Fruit fly (Drosophila melanogaster) whole organism, embryonic: ENCODE measurements around the gene superdeath.
A peak's percentile ranks its signal among the peaks of the same experiment; 100 is the strongest.

Source experiments
- Ada2b ChIP-seq: fragments of 200-800 bp; sonication (Bioruptor generic); IDR thresholded peaks from 2 replicates; pipeline ENCODE4 v1.3.6; 2022; ENCODE audit warnings: missing biosample characterization, missing genetic modification characterization
- C15 ChIP-seq: fragments of 200-800 bp; sonication (Bioruptor generic); IDR thresholded peaks from 3 replicates; pipeline ENCODE4 v1.3.6; 2022; ENCODE audit warnings: missing biosample characterization, missing genetic modification characterization
- CG10366 ChIP-seq: fragments of 200-800 bp; sonication (Bioruptor generic); IDR thresholded peaks from 2 replicates; pipeline ENCODE4 v1.3.6; 2022; ENCODE audit warnings: missing biosample characterization, missing genetic modification characterization
- CG12104 ChIP-seq: fragments of 200-800 bp; sonication (Bioruptor generic); optimal IDR thresholded peaks from 3 replicates; lab custom pipeline; 2016; ENCODE audit warnings: missing biosample characterization, missing genetic modification characterization
- CG12155 ChIP-seq: fragments of 200-800 bp; sonication (Bioruptor generic); optimal IDR thresholded peaks from 3 replicates; lab custom pipeline; 2016; ENCODE audit warnings: missing biosample characterization, missing genetic modification characterization
- CG12236 ChIP-seq: fragments of 200-800 bp; sonication (Bioruptor generic); optimal IDR thresholded peaks from 2 replicates; lab custom pipeline; 2016; ENCODE audit warnings: missing biosample characterization, missing genetic modification characterization
- CG12744 ChIP-seq: fragments of 200-800 bp; sonication (Bioruptor generic); optimal IDR thresholded peaks from 2 replicates; lab custom pipeline; 2016; ENCODE audit warnings: missing biosample characterization, missing genetic modification characterization
- CG13624 ChIP-seq: fragments of 200-800 bp; sonication (Bioruptor generic); optimal IDR thresholded peaks from 2 replicates; lab custom pipeline; 2016; ENCODE audit warnings: missing biosample characterization, missing genetic modification characterization
- CG14441 ChIP-seq: fragments of 200-800 bp; sonication (Bioruptor generic); IDR thresholded peaks from 2 replicates; pipeline ENCODE4 v1.3.6; 2022; ENCODE audit warnings: missing biosample characterization, missing genetic modification characterization
- CG15011 ChIP-seq: fragments of 200-800 bp; sonication (Bioruptor generic); optimal IDR thresholded peaks from 3 replicates; lab custom pipeline; 2018; ENCODE audit warnings: missing biosample characterization, mild to moderate bottlenecking, missing genetic modification characterization
- CG15479 ChIP-seq: fragments of 200-800 bp; sonication (Bioruptor generic); optimal IDR thresholded peaks from 3 replicates; lab custom pipeline; 2019; ENCODE audit warnings: missing biosample characterization, mild to moderate bottlenecking, missing genetic modification characterization, moderate library complexity
- CG15696 ChIP-seq: fragments of 200-800 bp; sonication (Bioruptor generic); optimal IDR thresholded peaks from 2 replicates; lab custom pipeline; 2019; ENCODE audit warnings: missing biosample characterization, mild to moderate bottlenecking, missing genetic modification characterization, moderate library complexity
- CG16815 ChIP-seq: fragments of 200-800 bp; sonication (Bioruptor generic); optimal IDR thresholded peaks from 3 replicates; lab custom pipeline; 2017; ENCODE audit warnings: missing biosample characterization, mild to moderate bottlenecking, missing genetic modification characterization
- CG18599 ChIP-seq: fragments of 200-800 bp; sonication (Bioruptor generic); optimal IDR thresholded peaks from 3 replicates; lab custom pipeline; 2017; ENCODE audit warnings: missing biosample characterization, missing genetic modification characterization, mild to moderate bottlenecking, moderate library complexity, missing genetic modification reagents
- CG31388 ChIP-seq: fragments of 200-800 bp; sonication (Bioruptor generic); optimal IDR thresholded peaks from 2 replicates; lab custom pipeline; 2016; ENCODE audit warnings: missing biosample characterization, missing genetic modification characterization
- CG31441 ChIP-seq: fragments of 200-800 bp; sonication (Bioruptor generic); IDR thresholded peaks from 2 replicates; pipeline ENCODE4 v1.3.6; 2022; ENCODE audit warnings: missing biosample characterization, missing genetic modification characterization
- CG33557 ChIP-seq: fragments of 200-800 bp; sonication (Bioruptor generic); optimal IDR thresholded peaks from 2 replicates; lab custom pipeline; 2019; ENCODE audit warnings: missing biosample characterization, mild to moderate bottlenecking, missing genetic modification characterization, moderate library complexity
- CG34376 ChIP-seq: fragments of 200-800 bp; sonication (Bioruptor generic); optimal IDR thresholded peaks from 2 replicates; lab custom pipeline; 2018; ENCODE audit warnings: missing biosample characterization, mild to moderate bottlenecking, missing genetic modification characterization
- CG4328 ChIP-seq: fragments of 200-800 bp; sonication (Bioruptor generic); optimal IDR thresholded peaks from 3 replicates; lab custom pipeline; 2017; ENCODE audit warnings: missing biosample characterization, missing genetic modification reagents, missing genetic modification characterization
- Camta ChIP-seq: fragments of 200-800 bp; sonication (Bioruptor generic); optimal IDR thresholded peaks from 2 replicates; lab custom pipeline; 2016; ENCODE audit warnings: missing biosample characterization, missing genetic modification characterization
- Deaf1 ChIP-seq: fragments of 200-800 bp; optimal IDR thresholded peaks from 3 replicates; lab custom pipeline; 2019; ENCODE audit warnings: missing biosample characterization, mild to moderate bottlenecking, missing genetic modification characterization, moderate library complexity
- Dek ChIP-seq: fragments of 200-800 bp; sonication (Bioruptor generic); optimal IDR thresholded peaks from 3 replicates; lab custom pipeline; 2019; ENCODE audit warnings: missing biosample characterization, mild to moderate bottlenecking, missing genetic modification characterization, moderate library complexity
- Dip2 ChIP-seq: fragments of 200-800 bp; sonication (Bioruptor generic); IDR thresholded peaks from 2 replicates; pipeline ENCODE4 v1.3.6; 2022; ENCODE audit warnings: missing biosample characterization, missing genetic modification characterization
- E2f1 ChIP-seq: fragments of 200-800 bp; sonication (Bioruptor generic); IDR thresholded peaks from 2 replicates; pipeline ENCODE4 v1.3.6; 2022; ENCODE audit warnings: missing biosample characterization, missing genetic modification characterization
- E2f2 ChIP-seq: fragments of 200-800 bp; sonication (Bioruptor generic); IDR thresholded peaks from 2 replicates; pipeline ENCODE4 v1.3.6; 2022; ENCODE audit warnings: missing biosample characterization, missing genetic modification characterization
- Elba2 ChIP-seq: fragments of 200-800 bp; sonication (Bioruptor generic); optimal IDR thresholded peaks from 3 replicates; lab custom pipeline; 2016; ENCODE audit warnings: missing biosample characterization, missing genetic modification characterization
- NC2β ChIP-seq: fragments of 200-800 bp; sonication (Bioruptor generic); optimal IDR thresholded peaks from 2 replicates; lab custom pipeline; 2016; ENCODE audit warnings: missing biosample characterization, missing genetic modification characterization
- Neu2 ChIP-seq: fragments of 200-800 bp; sonication (Bioruptor generic); optimal IDR thresholded peaks from 3 replicates; lab custom pipeline; 2016; ENCODE audit warnings: missing biosample characterization, missing genetic modification characterization, borderline replicate concordance
- Nf-YA ChIP-seq: fragments of 200-800 bp; sonication (Bioruptor generic); IDR thresholded peaks from 2 replicates; pipeline ENCODE4 v1.3.6; 2022; ENCODE audit warnings: missing biosample characterization, missing genetic modification characterization
- Nf-YC ChIP-seq: fragments of 200-800 bp; optimal IDR thresholded peaks from 3 replicates; lab custom pipeline; 2019; ENCODE audit warnings: missing biosample characterization, mild to moderate bottlenecking, missing genetic modification characterization, moderate library complexity
- Pdp1 ChIP-seq, 2 experiments: fragments of 200-800 bp; sonication (Bioruptor generic); optimal IDR thresholded peaks; 3 replicates each; lab custom pipeline; 2016; ENCODE audit warnings: missing biosample characterization in 2 of 2, missing genetic modification characterization in 2 of 2, mild to moderate bottlenecking in 1 of 2, moderate library complexity in 1 of 2
- Ptx1 ChIP-seq: fragments of 200-800 bp; sonication (Bioruptor generic); IDR thresholded peaks from 2 replicates; pipeline ENCODE4 v1.3.6; 2022; ENCODE audit warnings: missing biosample characterization, missing genetic modification characterization
- Side ChIP-seq: fragments of 200-800 bp; sonication (Bioruptor generic); optimal IDR thresholded peaks from 2 replicates; lab custom pipeline; 2016; ENCODE audit warnings: missing biosample characterization, missing genetic modification characterization
- Usf ChIP-seq: fragments of 200-800 bp; sonication (Bioruptor generic); optimal IDR thresholded peaks from 2 replicates; lab custom pipeline; 2017; ENCODE audit warnings: missing genotype, missing biosample characterization, missing genetic modification characterization
- Vsx1 ChIP-seq: fragments of 200-800 bp; sonication (Bioruptor generic); optimal IDR thresholded peaks from 2 replicates; lab custom pipeline; 2017; ENCODE audit warnings: missing biosample characterization, mild to moderate bottlenecking, missing genetic modification characterization, missing genetic modification reagents
- ac ChIP-seq: fragments of 200-800 bp; sonication (Bioruptor generic); optimal IDR thresholded peaks from 3 replicates; lab custom pipeline; 2017; ENCODE audit warnings: missing biosample characterization, mild to moderate bottlenecking, missing genetic modification characterization
- az2 ChIP-seq: fragments of 200-800 bp; sonication (Bioruptor generic); optimal IDR thresholded peaks from 3 replicates; lab custom pipeline; 2016; ENCODE audit warnings: missing biosample characterization, missing genetic modification characterization
- chif ChIP-seq, 2 experiments: fragments of 200-800 bp; sonication (Bioruptor generic); optimal IDR thresholded peaks; 3 replicates each; lab custom pipeline; 2016; ENCODE audit warnings: missing biosample characterization in 2 of 2, missing genetic modification characterization in 2 of 2
- crol ChIP-seq: fragments of 200-800 bp; sonication (Bioruptor generic); IDR thresholded peaks from 2 replicates; pipeline ENCODE4 v1.3.6; 2022; ENCODE audit warnings: missing biosample characterization, missing genetic modification characterization
- fd64A ChIP-seq: fragments of 200-800 bp; sonication (Bioruptor generic); optimal IDR thresholded peaks from 3 replicates; lab custom pipeline; 2018; ENCODE audit warnings: missing biosample characterization, mild to moderate bottlenecking, missing genetic modification characterization
- fd96Cb ChIP-seq: fragments of 200-800 bp; sonication (Bioruptor generic); optimal IDR thresholded peaks from 2 replicates; lab custom pipeline; 2018; ENCODE audit warnings: missing biosample characterization, mild to moderate bottlenecking, missing genetic modification characterization, moderate library complexity
- gt ChIP-seq: fragments of 200-800 bp; sonication (Bioruptor generic); IDR thresholded peaks from 2 replicates; pipeline ENCODE4 v1.3.6; 2022; ENCODE audit warnings: missing biosample characterization, missing genetic modification characterization
- hth ChIP-seq: fragments of >200 bp; optimal IDR thresholded peaks from 2 replicates; lab custom pipeline; 2017; ENCODE audit warnings: inconsistent platforms
- inv ChIP-seq: fragments of 200-800 bp; sonication (Bioruptor generic); IDR thresholded peaks from 2 replicates; pipeline ENCODE4 v1.3.6; 2022; ENCODE audit warnings: missing biosample characterization, missing genetic modification characterization; ENCODE audit not compliant: partially characterized antibody
- kah ChIP-seq: fragments of 200-800 bp; sonication (Bioruptor generic); optimal IDR thresholded peaks from 2 replicates; lab custom pipeline; 2018; ENCODE audit warnings: missing biosample characterization, mild to moderate bottlenecking, missing genetic modification characterization
- kay ChIP-seq: fragments of 200-800 bp; sonication (Bioruptor generic); optimal IDR thresholded peaks from 2 replicates; lab custom pipeline; 2016; ENCODE audit warnings: missing biosample characterization, missing genetic modification characterization
- lilli ChIP-seq: fragments of 200-800 bp; sonication (Bioruptor generic); optimal IDR thresholded peaks from 3 replicates; lab custom pipeline; 2016; ENCODE audit warnings: missing biosample characterization, missing genetic modification characterization
- luna ChIP-seq: fragments of 200-800 bp; sonication (Bioruptor generic); optimal IDR thresholded peaks from 2 replicates; lab custom pipeline; 2016; ENCODE audit warnings: missing biosample characterization, missing genetic modification characterization
- onecut ChIP-seq: fragments of 200-800 bp; sonication (Bioruptor generic); IDR thresholded peaks from 2 replicates; pipeline ENCODE4 v1.3.6; 2022; ENCODE audit warnings: missing biosample characterization, missing genetic modification characterization
- wor ChIP-seq: fragments of 200-800 bp; sonication (Bioruptor generic); IDR thresholded peaks from 2 replicates; pipeline ENCODE4 v1.3.6; 2022; ENCODE audit warnings: missing biosample characterization, missing genetic modification characterization

Gene superdeath

DNA sequence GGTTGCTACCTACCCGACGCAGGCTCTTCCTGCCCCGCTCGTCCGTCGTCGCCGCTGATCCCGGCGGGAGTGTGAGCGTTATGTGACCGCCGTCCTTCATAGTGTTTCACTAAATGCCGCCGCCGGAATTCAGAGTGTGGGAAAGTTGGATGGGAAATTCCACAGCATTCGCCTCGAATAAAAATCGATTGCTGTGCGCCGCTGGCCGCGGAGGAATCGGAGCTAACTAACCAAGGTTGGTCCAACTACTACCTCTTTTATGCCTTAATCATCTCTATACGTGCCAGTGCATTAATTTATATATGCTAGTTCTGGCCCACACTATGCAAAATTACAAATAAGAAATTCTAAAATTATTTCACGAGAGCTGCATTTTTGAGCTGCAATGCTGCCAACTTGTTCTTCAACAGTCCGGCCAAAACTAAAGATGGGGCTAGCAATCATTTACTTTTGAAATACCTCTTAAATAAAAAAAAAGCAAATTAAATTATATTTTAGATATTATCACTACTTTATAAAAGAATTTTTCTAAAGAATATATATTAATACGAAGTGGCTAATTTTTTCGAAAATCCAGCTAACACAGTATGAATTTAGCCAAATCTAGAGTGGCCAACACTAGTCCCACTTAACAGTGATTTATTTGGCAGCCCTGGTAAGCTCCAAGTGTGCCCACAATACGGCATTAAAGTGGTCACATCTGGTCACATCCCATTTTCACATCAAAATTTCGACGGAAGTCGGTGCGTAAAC lies 25.9 kb upstream of the superdeath start, which contains the start of the genes alpha-Man-Ib and Pdhb (continued):
- TF ChIP-seq Neu2, result no peak
- TF ChIP-seq NC2β (GFP tag; lab: Kevin White, UChicago), result peak; percentile 19
- TF ChIP-seq fd96Cb (tag; lab: Kevin White, UChicago), result peak; percentile 70
- peak in 1 of 2 experiments; percentile 55 for TF ChIP-seq Pdp1 (GFP tag; optimal IDR thresholded peaks at IDR 0.05; lab: Kevin White, UChicago)
- TF ChIP-seq Deaf1, result no peak
- peak; percentile 75 for TF ChIP-seq Nf-YC (tag; lab: Kevin White, UChicago)
- peak; percentile 77 for TF ChIP-seq az2 (GFP tag; lab: Kevin White, UChicago)
- peak; percentile 97 for TF ChIP-seq onecut
- TF ChIP-seq fd64A, result no peak
- TF ChIP-seq Elba2 (GFP tag; lab: Kevin White, UChicago), result peak; percentile 69
- TF ChIP-seq CG31388 (GFP tag; lab: Kevin White, UChicago), result peak; percentile 25
- TF ChIP-seq CG10366 (GFP tag; lab: Robert Waterston, UW), result peak; percentile 75
- TF ChIP-seq E2f1 (GFP tag; lab: Robert Waterston, UW), result peak; percentile 74
- no peak for TF ChIP-seq CG12744 (GFP tag; lab: Kevin White, UChicago)
- peak; percentile 81 for TF ChIP-seq CG15696 (tag; lab: Kevin White, UChicago)
- TF ChIP-seq Camta, result peak; percentile 5
- TF ChIP-seq kay, result peak; percentile 59
- TF ChIP-seq CG33557 (GFP tag; lab: Kevin White, UChicago), result peak; percentile 72
- no peak; the same call in 1 of the 2 replicates for TF ChIP-seq CG31441 (GFP tag; lab: Robert Waterston, UW)
- peak; percentile 80 for TF ChIP-seq lilli
- TF ChIP-seq kah, result no peak
- peak; percentile 41 to 49 for TF ChIP-seq chif (GFP tag; optimal IDR thresholded peaks at IDR 0.05; lab: Kevin White, UChicago)
- TF ChIP-seq CG18599 (GFP tag; lab: Kevin White, UChicago), result peak; percentile 80
- no peak for TF ChIP-seq CG15479 (GFP tag; lab: Kevin White, UChicago)
- TF ChIP-seq C15 (GFP tag; lab: Robert Waterston, UW), result no peak
- peak; percentile 80 for TF ChIP-seq CG16815 (GFP tag; lab: Kevin White, UChicago)
- peak; percentile 52 for TF ChIP-seq E2f2 (GFP tag; lab: Robert Waterston, UW)
- peak; percentile 32 for TF ChIP-seq CG13624 (GFP tag; lab: Kevin White, UChicago)
- TF ChIP-seq Vsx1 (GFP tag; lab: Kevin White, UChicago), result no peak
- peak; percentile 63 for TF ChIP-seq Usf (GFP tag; lab: Kevin White, UChicago)
- no peak for TF ChIP-seq luna (GFP tag; lab: Kevin White, UChicago)
- peak; percentile 32; the same call in 1 of the 2 replicates for TF ChIP-seq gt (GFP tag; lab: Robert Waterston, UW)
- TF ChIP-seq ac (GFP tag; lab: Kevin White, UChicago), result no peak
- no peak for TF ChIP-seq wor
- no peak; the same call in 1 of the 2 replicates for TF ChIP-seq inv
- peak; percentile 73 for TF ChIP-seq CG14441 (GFP tag; lab: Robert Waterston, UW)
- no peak for TF ChIP-seq CG12236 (GFP tag; lab: Kevin White, UChicago)
- no peak for TF ChIP-seq Side (GFP tag; lab: Kevin White, UChicago)
- peak; percentile 92 for TF ChIP-seq Ptx1
- peak; percentile 71 for TF ChIP-seq Ada2b (GFP tag; lab: Robert Waterston, UW)
- TF ChIP-seq CG34376 (GFP tag; lab: Kevin White, UChicago), result no peak
- peak; percentile 71 for TF ChIP-seq CG4328
- TF ChIP-seq CG12155 (GFP tag; lab: Kevin White, UChicago), result peak; percentile 73
- TF ChIP-seq Dek, result peak; percentile 88
- TF ChIP-seq hth (lab: Kevin White, UChicago), result no peak
- TF ChIP-seq crol (GFP tag; lab: Robert Waterston, UW), result no peak
- TF ChIP-seq CG15011 (GFP tag; lab: Kevin White, UChicago), result no peak
- 0 out of 2 replicates have a peak, but pooled peaks have one; percentile 45 for TF ChIP-seq Nf-YA (GFP tag; lab: Robert Waterston, UW)
- peak; percentile 72 for TF ChIP-seq CG12104
- no peak for TF ChIP-seq Dip2 (GFP tag; lab: Robert Waterston, UW)
